Fruit fly (Drosophila melanogaster) whole organism, embryonic: ENCODE results near the gene CG45065.

Source experiments
- Atf6 ChIP-seq: fragments of 200-800 bp; sonication (Bioruptor generic); IDR thresholded peaks from 2 replicates; pipeline ENCODE4 v1.3.6; 2022; ENCODE audit warnings: missing biosample characterization, missing genetic modification characterization
- CG10565 ChIP-seq: fragments of 200-800 bp; sonication (Bioruptor generic); optimal IDR thresholded peaks from 3 replicates; lab custom pipeline; 2016; ENCODE audit warnings: missing biosample characterization, mild to moderate bottlenecking, missing genetic modification characterization
- CG11504 ChIP-seq: fragments of 200-800 bp; sonication (Bioruptor generic); optimal IDR thresholded peaks from 3 replicates; lab custom pipeline; 2019; ENCODE audit warnings: missing biosample characterization, mild to moderate bottlenecking, missing genetic modification characterization, moderate library complexity
- CG11560 ChIP-seq: fragments of 200-800 bp; sonication (Bioruptor generic); IDR thresholded peaks from 3 replicates; pipeline ENCODE4 v1.3.6; 2022; ENCODE audit warnings: missing biosample characterization, missing genetic modification characterization
- CG11695 ChIP-seq: fragments of 200-800 bp; sonication (Bioruptor generic); IDR thresholded peaks from 3 replicates; pipeline ENCODE4 v1.3.6; 2022; ENCODE audit warnings: missing biosample characterization, missing genetic modification characterization
- CG14860 ChIP-seq: fragments of 200-800 bp; sonication (Bioruptor generic); IDR thresholded peaks from 3 replicates; pipeline ENCODE4 v1.3.6; 2022; ENCODE audit warnings: missing biosample characterization, missing genetic modification characterization; ENCODE audit not compliant: partially characterized antibody
- CG18599 ChIP-seq: fragments of 200-800 bp; sonication (Bioruptor generic); optimal IDR thresholded peaks from 3 replicates; lab custom pipeline; 2017; ENCODE audit warnings: missing biosample characterization, missing genetic modification characterization, mild to moderate bottlenecking, moderate library complexity, missing genetic modification reagents
- CG2199 ChIP-seq: fragments of 200-800 bp; sonication (Bioruptor generic); IDR thresholded peaks from 3 replicates; pipeline ENCODE4 v1.3.6; 2022; ENCODE audit warnings: missing biosample characterization, missing genetic modification characterization
- CG2678 ChIP-seq: fragments of 200-800 bp; sonication (Bioruptor generic); optimal IDR thresholded peaks from 3 replicates; lab custom pipeline; 2019; ENCODE audit warnings: missing biosample characterization, mild to moderate bottlenecking, missing genetic modification characterization, moderate library complexity
- CG31441 ChIP-seq: fragments of 200-800 bp; sonication (Bioruptor generic); IDR thresholded peaks from 2 replicates; pipeline ENCODE4 v1.3.6; 2022; ENCODE audit warnings: missing biosample characterization, missing genetic modification characterization
- CG32767 ChIP-seq: fragments of 200-800 bp; sonication (Bioruptor generic); IDR thresholded peaks from 2 replicates; pipeline ENCODE4 v1.3.6; 2022; ENCODE audit warnings: missing biosample characterization, missing genetic modification characterization
- CG3995 ChIP-seq: fragments of 200-800 bp; sonication (Bioruptor generic); optimal IDR thresholded peaks from 3 replicates; lab custom pipeline; 2016; ENCODE audit warnings: missing biosample characterization, missing genetic modification characterization
- CG5245 ChIP-seq: fragments of 200-800 bp; sonication (Bioruptor generic); optimal IDR thresholded peaks from 3 replicates; lab custom pipeline; 2016; ENCODE audit warnings: missing biosample characterization, missing genetic modification characterization
- CG9932 ChIP-seq: fragments of 200-800 bp; sonication (Bioruptor generic); IDR thresholded peaks from 2 replicates; pipeline ENCODE4 v1.3.6; 2022; ENCODE audit warnings: missing biosample characterization, missing genetic modification characterization
- Chrac-16 ChIP-seq: fragments of 200-800 bp; sonication (Bioruptor generic); optimal IDR thresholded peaks from 3 replicates; lab custom pipeline; 2016; ENCODE audit warnings: missing biosample characterization, missing genetic modification characterization
- Ets97D ChIP-seq: fragments of 200-800 bp; sonication (Bioruptor generic); optimal IDR thresholded peaks from 3 replicates; lab custom pipeline; 2016; ENCODE audit warnings: missing biosample characterization, missing genetic modification characterization
- Hmr ChIP-seq: fragments of 200-800 bp; sonication (Bioruptor generic); optimal IDR thresholded peaks from 3 replicates; lab custom pipeline; 2017; ENCODE audit warnings: mild to moderate bottlenecking, missing biosample characterization, missing genetic modification reagents, missing genetic modification characterization
- Hr51 ChIP-seq, 2 experiments: fragments of 200-800 bp; sonication (Bioruptor generic); optimal IDR thresholded peaks; 2 replicates in 1 of 2; 3 replicates in 1 of 2; lab custom pipeline; 2016 to 2018; ENCODE audit warnings: missing biosample characterization in 2 of 2, missing genetic modification characterization in 2 of 2, mild to moderate bottlenecking in 1 of 2, moderate library complexity in 1 of 2
- Med ChIP-seq: fragments of 200-800 bp; sonication (Bioruptor generic); peaks from one replicate; lab custom pipeline; 2016; ENCODE audit warnings: missing biosample characterization, missing genetic modification characterization, mild to moderate bottlenecking, inconsistent platforms, moderate library complexity
- Oaz ChIP-seq: fragments of 200-800 bp; sonication (Bioruptor generic); IDR thresholded peaks from 2 replicates; pipeline ENCODE4 v1.3.6; 2022; ENCODE audit warnings: missing biosample characterization, missing genetic modification characterization
- Opbp ChIP-seq: fragments of 200-800 bp; sonication (Bioruptor generic); IDR thresholded peaks from 3 replicates; pipeline ENCODE4 v1.3.6; 2022; ENCODE audit warnings: missing biosample characterization, missing genetic modification characterization; ENCODE audit not compliant: partially characterized antibody
- Rfx ChIP-seq: fragments of 200-800 bp; sonication (Bioruptor generic); IDR thresholded peaks from 2 replicates; pipeline ENCODE4 v1.3.6; 2022; ENCODE audit warnings: missing biosample characterization, missing genetic modification characterization
- Sox102F ChIP-seq: fragments of 200-800 bp; sonication (Bioruptor generic); optimal IDR thresholded peaks from 2 replicates; lab custom pipeline; 2018; ENCODE audit warnings: missing biosample characterization, mild to moderate bottlenecking, missing genetic modification characterization, moderate library complexity
- Tbp ChIP-seq: fragments of >200 bp; optimal IDR thresholded peaks from 2 replicates; lab custom pipeline; 2018; ENCODE audit warnings: missing biosample characterization, missing genetic modification characterization
- Trl ChIP-seq, 3 experiments: fragments of >200 bp in 2 of 3; fragments of 200-800 bp in 1 of 3; sonication (Bioruptor generic) in 1 of 3; optimal IDR thresholded peaks; 2 replicates in 1 of 3; 3 replicates in 2 of 3; lab custom pipeline; 2016 to 2017; ENCODE audit warnings: missing biosample characterization in 1 of 3, missing genetic modification characterization in 1 of 3
- Xbp1 ChIP-seq: fragments of 200-800 bp; sonication (Bioruptor generic); optimal IDR thresholded peaks from 3 replicates; lab custom pipeline; 2016; ENCODE audit warnings: missing biosample characterization, mild to moderate bottlenecking, missing genetic modification characterization
- bab2 ChIP-seq: fragments of 200-800 bp; sonication (Bioruptor generic); optimal IDR thresholded peaks from 2 replicates; lab custom pipeline; 2016; ENCODE audit warnings: missing biosample characterization, missing genetic modification characterization
- bigmax ChIP-seq: fragments of 200-800 bp; sonication (Bioruptor generic); optimal IDR thresholded peaks from 2 replicates; lab custom pipeline; 2018; ENCODE audit warnings: missing biosample characterization, mild to moderate bottlenecking, missing genetic modification characterization
- bsh ChIP-seq, 2 experiments: fragments of 200-800 bp; sonication (Bioruptor generic); optimal IDR thresholded peaks; 2 replicates each; lab custom pipeline; 2017 to 2018; ENCODE audit warnings: mild to moderate bottlenecking in 2 of 2, missing biosample characterization in 2 of 2, missing genetic modification characterization in 2 of 2, moderate library complexity in 1 of 2
- ci ChIP-seq: fragments of 200-800 bp; sonication (Bioruptor generic); IDR thresholded peaks from 3 replicates; pipeline ENCODE4 v1.3.6; 2022; ENCODE audit warnings: missing biosample characterization, missing genetic modification characterization
- crc ChIP-seq: fragments of 200-800 bp; sonication (Bioruptor generic); optimal IDR thresholded peaks from 2 replicates; lab custom pipeline; 2016; ENCODE audit warnings: missing biosample characterization, missing genetic modification characterization
- disco-r ChIP-seq: fragments of 200-800 bp; sonication (Bioruptor generic); optimal IDR thresholded peaks from 2 replicates; lab custom pipeline; 2016; ENCODE audit warnings: missing biosample characterization, missing genetic modification characterization
- dm ChIP-seq: fragments of 200-800 bp; sonication (Bioruptor generic); optimal IDR thresholded peaks from 3 replicates; lab custom pipeline; 2016; ENCODE audit warnings: missing biosample characterization, missing genetic modification characterization
- dmrt11E ChIP-seq: fragments of 200-800 bp; sonication (Bioruptor generic); optimal IDR thresholded peaks from 3 replicates; lab custom pipeline; 2018; ENCODE audit warnings: missing biosample characterization, mild to moderate bottlenecking, missing genetic modification characterization, moderate library complexity
- dmrt99B ChIP-seq: fragments of 200-800 bp; sonication (Bioruptor generic); optimal IDR thresholded peaks from 2 replicates; lab custom pipeline; 2018; ENCODE audit warnings: missing biosample characterization, mild to moderate bottlenecking, missing genetic modification characterization, moderate library complexity
- gem ChIP-seq: fragments of 200-800 bp; sonication (Bioruptor generic); optimal IDR thresholded peaks from 2 replicates; lab custom pipeline; 2019; ENCODE audit warnings: missing biosample characterization, mild to moderate bottlenecking, missing genetic modification characterization, moderate library complexity
- hkb ChIP-seq, 2 experiments: fragments of 200-800 bp in 1 of 2; fragments of >200 bp in 1 of 2; sonication (Bioruptor generic) in 1 of 2; IDR thresholded peaks in 1 of 2; optimal IDR thresholded peaks in 1 of 2; 2 replicates each; pipeline versions ENCODE4 v1.3.6 to Lab custom; 2017 to 2022; ENCODE audit warnings: missing biosample characterization in 1 of 2, missing genetic modification characterization in 1 of 2
- knrl ChIP-seq: fragments of 200-800 bp; sonication (Bioruptor generic); IDR thresholded peaks from 3 replicates; pipeline ENCODE4 v1.3.6; 2022; ENCODE audit warnings: missing biosample characterization, missing genetic modification characterization; ENCODE audit not compliant: partially characterized antibody
- odd ChIP-seq: fragments of 200-800 bp; sonication (Bioruptor generic); optimal IDR thresholded peaks from 2 replicates; lab custom pipeline; 2017; ENCODE audit warnings: missing biosample characterization, mild to moderate bottlenecking, missing genetic modification characterization
- phol ChIP-seq: fragments of 200-800 bp; sonication (Bioruptor generic); optimal IDR thresholded peaks from 3 replicates; lab custom pipeline; 2018; ENCODE audit warnings: missing biosample characterization, mild to moderate bottlenecking, missing genetic modification characterization, moderate library complexity
- pros ChIP-seq: fragments of 200-800 bp; sonication (Bioruptor generic); optimal IDR thresholded peaks from 3 replicates; lab custom pipeline; 2019; ENCODE audit warnings: missing biosample characterization, mild to moderate bottlenecking, missing genetic modification characterization, moderate library complexity
- ro ChIP-seq: fragments of 200-800 bp; sonication (Bioruptor generic); IDR thresholded peaks from 2 replicates; pipeline ENCODE4 v1.3.6; 2022; ENCODE audit warnings: missing biosample characterization, missing genetic modification characterization
- sens ChIP-seq: fragments of 200-800 bp; sonication (Bioruptor generic); peaks from one replicate; lab custom pipeline; 2016; ENCODE audit warnings: missing biosample characterization, missing genetic modification characterization
- tna ChIP-seq: fragments of 200-800 bp; sonication (Bioruptor generic); IDR thresholded peaks from 2 replicates; pipeline ENCODE4 v1.3.6; 2022; ENCODE audit warnings: missing biosample characterization, missing genetic modification characterization; ENCODE audit not compliant: partially characterized antibody
- unpg ChIP-seq: fragments of 200-800 bp; sonication (Bioruptor generic); optimal IDR thresholded peaks from 3 replicates; lab custom pipeline; 2018; ENCODE audit warnings: missing biosample characterization, mild to moderate bottlenecking, missing genetic modification characterization, moderate library complexity
- zf30C ChIP-seq: fragments of 200-800 bp; sonication (Bioruptor generic); optimal IDR thresholded peaks from 3 replicates; lab custom pipeline; 2018; ENCODE audit warnings: missing biosample characterization, mild to moderate bottlenecking, missing genetic modification characterization
- zfh1 ChIP-seq: fragments of 200-800 bp; sonication (Bioruptor generic); IDR thresholded peaks from 3 replicates; pipeline ENCODE4 v1.3.6; 2022; ENCODE audit warnings: missing biosample characterization, missing genetic modification characterization

CG45065 gene

dm6 chrX:14841893-14842505 lies 40.4 kb downstream of the CG45065 start (continued):
- TF ChIP-seq CG2199 (GFP tag; lab: Robert Waterston, UW) (0 out of 3 replicates have a peak, but pooled peaks have one; percentile 43), Med (GFP tag; lab: Kevin White, UChicago) (peak; percentile 15), CG11504 (tag; lab: Kevin White, UChicago) (peak; percentile 11), CG2678 (tag; lab: Kevin White, UChicago) (peak; percentile 8), Hmr (GFP tag; lab: Kevin White, UChicago) (peak; percentile 28), Oaz (GFP tag; lab: Robert Waterston, UW) (no peak), bsh (GFP tag; optimal IDR thresholded peaks at IDR 0.05; lab: Kevin White, UChicago) (peak in 1 of 2 experiments; percentile 21), bigmax (no peak), unpg (GFP tag; lab: Kevin White, UChicago) (peak; percentile 2), CG32767 (GFP tag; lab: Robert Waterston, UW) (no peak), Opbp (no peak), CG3995 (GFP tag; lab: Kevin White, UChicago) (no peak), hkb (optimal IDR thresholded peaks at IDR 0.05; lab: Kevin White, UChicago) (no peak), hkb (GFP tag; IDR thresholded peaks at IDR 0.05; lab: Robert Waterston, UW) (peak; percentile 35; the same call in 1 of the 2 replicates), gem (tag; lab: Kevin White, UChicago) (peak; percentile 5), CG31441 (0 out of 2 replicates have a peak, but pooled peaks have one; percentile 10), Ets97D (GFP tag; lab: Kevin White, UChicago) (peak; percentile 47), CG18599 (GFP tag; lab: Kevin White, UChicago) (peak; percentile 9), phol (tag; lab: Kevin White, UChicago) (peak; percentile 0), Atf6 (GFP tag; lab: Robert Waterston, UW) (peak; percentile 38; the same call in 1 of the 2 replicates), zf30C (GFP tag; lab: Kevin White, UChicago) (peak; percentile 40), dm (no peak), CG5245 (GFP tag; lab: Kevin White, UChicago) (no peak), sens (GFP tag; lab: Kevin White, UChicago) (peak; percentile 66), ci (GFP tag; lab: Robert Waterston, UW) (peak; percentile 56; the same call in 1 of the 3 replicates), Sox102F (GFP tag; lab: Kevin White, UChicago) (peak; percentile 21), knrl (GFP tag; lab: Robert Waterston, UW) (0 out of 3 replicates have a peak, but pooled peaks have one; percentile 16), CG10565 (GFP tag; lab: Kevin White, UChicago) (no peak), CG11695 (GFP tag; lab: Robert Waterston, UW) (no peak), zfh1 (GFP tag; lab: Robert Waterston, UW) (peak; percentile 34; the same call in 1 of the 3 replicates), Tbp (GFP tag; lab: Kevin White, UChicago) (no peak), pros (GFP tag; lab: Kevin White, UChicago) (peak; percentile 54), Xbp1 (no peak)

dm6 chrX:14840417-14840872 lies 41.9 kb downstream of the CG45065 start:
- no peak for TF ChIP-seq ro (GFP tag; lab: Robert Waterston, UW)
- no peak for TF ChIP-seq crc (GFP tag; lab: Kevin White, UChicago)
- TF ChIP-seq dmrt11E (tag; lab: Kevin White, UChicago), result peak; percentile 10
- no peak for TF ChIP-seq CG14860 (GFP tag; lab: Robert Waterston, UW)
- TF ChIP-seq Rfx (GFP tag; lab: Robert Waterston, UW), result peak; percentile 49
- TF ChIP-seq bab2 (GFP tag; lab: Kevin White, UChicago), result no peak
- no peak for TF ChIP-seq CG11560 (tag; lab: Robert Waterston, UW)
- TF ChIP-seq tna (GFP tag; lab: Robert Waterston, UW), result no peak
- TF ChIP-seq CG9932 (GFP tag; lab: Robert Waterston, UW), result peak; percentile 54
- peak; percentile 56 for TF ChIP-seq dmrt99B (tag; lab: Kevin White, UChicago)
- no peak for TF ChIP-seq disco-r (GFP tag; lab: Kevin White, UChicago)
- TF ChIP-seq Chrac-16 (GFP tag; lab: Kevin White, UChicago), result no peak
- TF ChIP-seq CG5245 (GFP tag; lab: Kevin White, UChicago), result no peak
- peak; percentile 9 for TF ChIP-seq odd
- no peak for TF ChIP-seq Trl (optimal IDR thresholded peaks at IDR 0.05; lab: Kevin White, UChicago)
- TF ChIP-seq Trl (GFP tag; optimal IDR thresholded peaks at IDR 0.05; lab: Kevin White, UChicago), result no peak
- peak in 1 of 2 experiments; percentile 65 for TF ChIP-seq Hr51 (GFP tag; optimal IDR thresholded peaks at IDR 0.05; lab: Kevin White, UChicago)
